Worm (Caenorhabditis elegans): ENCODE data around the gene ZK512.2.

- TF ChIP-seq hmbx-1 (tag; optimal IDR thresholded peaks at IDR 0.05) (no peak), flt-1 (GFP tag; IDR thresholded peaks at IDR 0.05) (no peak), ama-1 (optimal IDR thresholded peaks at IDR 0.05) (no peak), B0310.2 (tag; optimal IDR thresholded peaks at IDR 0.05) (no peak), pes-1 (GFP tag; IDR thresholded peaks at IDR 0.05) (no peak), scrt-1 (GFP tag; IDR thresholded peaks at IDR 0.05) (no peak), ceh-13 (GFP tag; optimal IDR thresholded peaks at IDR 0.05) (no peak), tbx-37 (GFP tag; conservative IDR thresholded peaks at IDR 0.05) (no peak), hmg-4 (GFP tag; optimal IDR thresholded peaks at IDR 0.05) (no peak), sea-1 (GFP tag; conservative IDR thresholded peaks at IDR 0.05) (no peak), ets-7 (tag; optimal IDR thresholded peaks at IDR 0.05) (no peak), aly-1 (tag; optimal IDR thresholded peaks at IDR 0.05) (no peak), tra-4 (tag; optimal IDR thresholded peaks at IDR 0.05) (no peak), hnd-1 (tag; optimal IDR thresholded peaks at IDR 0.05) (no peak)
These were observed 34.9 kb downstream of the ZK512.2 start for ce11 chrIII:9109726-9110125.
